Fruit fly (Drosophila melanogaster): ENCODE results near the gene Inx2.
A peak's percentile ranks its signal among the peaks of the same experiment; 100 is the strongest.

Inx2 gene

dm6 chrX:6985182-6985851 lies 13.2 kb upstream of the Inx2 start (continued):
- TF ChIP-seq H2.0 (GFP tag; IDR thresholded peaks at IDR 0.05) (peak; percentile 66), exex (tag; optimal IDR thresholded peaks at IDR 0.05) (peak; percentile 12), Sin3A (optimal IDR thresholded peaks at IDR 0.05) (no peak), Hmx (GFP tag; optimal IDR thresholded peaks at IDR 0.05) (peak; percentile 36), Sox100B (GFP tag; optimal IDR thresholded peaks at IDR 0.05) (peak; percentile 71), CG11093 (GFP tag; IDR thresholded peaks at IDR 0.05) (peak; percentile 65), Camta (GFP tag; optimal IDR thresholded peaks at IDR 0.05) (peak; percentile 80), CG12942 (GFP tag; optimal IDR thresholded peaks at IDR 0.05) (peak; percentile 34), CG10209 (GFP tag; optimal IDR thresholded peaks at IDR 0.05) (peak; percentile 72), Opbp (GFP tag; IDR thresholded peaks at IDR 0.05; ENCODE audit: partially characterized antibody) (peak; percentile 74; the same call in 2 of the 3 replicates), crc (GFP tag; optimal IDR thresholded peaks at IDR 0.05) (peak; percentile 56), CG12769 (tag; optimal IDR thresholded peaks at IDR 0.05) (peak; percentile 58), CG18011 (GFP tag; optimal IDR thresholded peaks at IDR 0.05) (no peak), CG9437 (GFP tag; optimal IDR thresholded peaks at IDR 0.05) (peak; percentile 63), twi (tag; optimal IDR thresholded peaks at IDR 0.05) (peak; percentile 74), pros (GFP tag; optimal IDR thresholded peaks at IDR 0.05) (peak; percentile 20), CoRest (tag; optimal IDR thresholded peaks at IDR 0.05) (peak; percentile 77), Kr (GFP tag; optimal IDR thresholded peaks at IDR 0.05) (no peak), nerfin-1 (tag; optimal IDR thresholded peaks at IDR 0.05) (peak; percentile 59), CG5180 (GFP tag; optimal IDR thresholded peaks at IDR 0.05) (peak; percentile 32), hb (GFP tag; IDR thresholded peaks at IDR 0.05; ENCODE audit: partially characterized antibody) (peak; percentile 62; the same call in 2 of the 3 replicates), sc (optimal IDR thresholded peaks at IDR 0.05) (no peak), sc (GFP tag; optimal IDR thresholded peaks at IDR 0.05) (peak; percentile 75), CG4820 (GFP tag; optimal IDR thresholded peaks at IDR 0.05) (peak; percentile 80), CG4282 (GFP tag; optimal IDR thresholded peaks at IDR 0.05) (no peak), shn (GFP tag; optimal IDR thresholded peaks at IDR 0.05) (peak; percentile 63), nerfin-2 (GFP tag; IDR thresholded peaks at IDR 0.05; ENCODE audit: partially characterized antibody) (peak; percentile 55; the same call in 1 of the 2 replicates), caup (GFP tag; optimal IDR thresholded peaks at IDR 0.05; ENCODE audit: severe bottlenecking) (no peak), CG9797 (GFP tag; optimal IDR thresholded peaks at IDR 0.05) (no peak), Ada2b (GFP tag; IDR thresholded peaks at IDR 0.05) (peak; percentile 41), CG32532 (GFP tag; IDR thresholded peaks at IDR 0.05) (peak; percentile 54), mld (GFP tag; IDR thresholded peaks at IDR 0.05; ENCODE audit: partially characterized antibody) (no peak; the same call in 2 of the 3 replicates), CG12219 (GFP tag; optimal IDR thresholded peaks at IDR 0.05) (peak; percentile 65), oc (tag; optimal IDR thresholded peaks at IDR 0.05) (peak; percentile 73), Antp (GFP tag; optimal IDR thresholded peaks at IDR 0.05) (peak; percentile 68), CG5953 (GFP tag; IDR thresholded peaks at IDR 0.05) (peak; percentile 36; the same call in 1 of the 2 replicates), CG10267 (tag; optimal IDR thresholded peaks at IDR 0.05) (peak; percentile 83), Nf-YC (tag; optimal IDR thresholded peaks at IDR 0.05) (no peak), CG4730 (GFP tag; IDR thresholded peaks at IDR 0.05) (peak; percentile 71), abd-A (tag; optimal IDR thresholded peaks at IDR 0.05) (peak; percentile 33), CG16815 (GFP tag; optimal IDR thresholded peaks at IDR 0.05) (peak; percentile 81), h (optimal IDR thresholded peaks at IDR 0.05) (no peak), CG3995 (GFP tag; optimal IDR thresholded peaks at IDR 0.05) (no peak), NC2α (GFP tag; optimal IDR thresholded peaks at IDR 0.05) (peak; percentile 43), CG14710 (tag; optimal IDR thresholded peaks at IDR 0.05) (peak; percentile 83), rib (GFP tag; IDR thresholded peaks at IDR 0.05) (no peak), CG8089 (GFP tag; optimal IDR thresholded peaks at IDR 0.05) (peak; percentile 81), CG34224 (GFP tag; IDR thresholded peaks at IDR 0.05; ENCODE audit: partially characterized antibody) (no peak; the same call in 2 of the 3 replicates), BtbVII (GFP tag; optimal IDR thresholded peaks at IDR 0.05) (no peak)
